Worm (Caenorhabditis elegans): ENCODE results near the gene C52B9.19.

C52B9.19 gene

ce11 chrX:4297452-4297851 lies 15.1 kb downstream of the C52B9.19 start, which contains the start of gene paf-2:
paf-2 (minus strand) TSS chrX:4297741.
- TF ChIP-seq pha-4 (tag; optimal IDR thresholded peaks at IDR 0.05) (no peak), nhr-237 (tag; optimal IDR thresholded peaks at IDR 0.05) (no peak), lin-32 (GFP tag; optimal IDR thresholded peaks at IDR 0.05) (no peak), zip-8 (tag; optimal IDR thresholded peaks at IDR 0.05) (no peak)

- TF ChIP-seq nhr-2 (tag; optimal IDR thresholded peaks at IDR 0.05) (no peak), elt-3 (tag; optimal IDR thresholded peaks at IDR 0.05) (no peak)
Observed at ce11 chrX:4303200-4303599, 20.8 kb downstream of the C52B9.19 start.

ce11 chrX:4306861-4307260 lies 24.5 kb downstream of the C52B9.19 start, which contains the start of gene pqn-15:
pqn-15 (minus strand) TSS chrX:4306961.
- no peak for TF ChIP-seq lin-13 (tag; optimal IDR thresholded peaks at IDR 0.05)

ce11 chrX:4307559-4308005 lies 25.2 kb downstream of the C52B9.19 start:
- TF ChIP-seq lin-32 (GFP tag; optimal IDR thresholded peaks at IDR 0.05): no peak
- TF ChIP-seq unc-120 (tag; optimal IDR thresholded peaks at IDR 0.05; ENCODE audit: poor library complexity, severe bottlenecking): peak; percentile 14
- TF ChIP-seq mep-1 (tag; optimal IDR thresholded peaks at IDR 0.05): no peak
- TF ChIP-seq ceh-43 (GFP tag; optimal IDR thresholded peaks at IDR 0.05): peak; percentile 69
- TF ChIP-seq drap-1 (GFP tag; optimal IDR thresholded peaks at IDR 0.05): no peak
- no peak for TF ChIP-seq ceh-83 (GFP tag; optimal IDR thresholded peaks at IDR 0.05)
- peak; percentile 78 for TF ChIP-seq mls-2 (tag; optimal IDR thresholded peaks at IDR 0.05)
- peak; percentile 10 for TF ChIP-seq cnd-1 (tag; optimal IDR thresholded peaks at IDR 0.05)
- TF ChIP-seq ces-1 (GFP tag; optimal IDR thresholded peaks at IDR 0.05): peak; percentile 51
- TF ChIP-seq lin-13 (tag; optimal IDR thresholded peaks at IDR 0.05): peak; percentile 28
- TF ChIP-seq sem-2 (GFP tag; optimal IDR thresholded peaks at IDR 0.05): no peak
- TF ChIP-seq sptf-1 (tag; optimal IDR thresholded peaks at IDR 0.05): peak; percentile 19

- TF ChIP-seq mls-2 (tag; optimal IDR thresholded peaks at IDR 0.05) (no peak), ceh-83 (GFP tag; optimal IDR thresholded peaks at IDR 0.05) (no peak), ces-1 (GFP tag; optimal IDR thresholded peaks at IDR 0.05) (no peak), M03D4.4 (tag; optimal IDR thresholded peaks at IDR 0.05) (no peak), ham-2 (GFP tag; optimal IDR thresholded peaks at IDR 0.05) (no peak), lsy-2 (tag; optimal IDR thresholded peaks at IDR 0.05) (no peak), nhr-2 (tag; optimal IDR thresholded peaks at IDR 0.05) (no peak), tbx-8 (GFP tag; optimal IDR thresholded peaks at IDR 0.05) (no peak), zip-8 (tag; optimal IDR thresholded peaks at IDR 0.05) (no peak), nhr-76 (tag; optimal IDR thresholded peaks at IDR 0.05) (no peak), ztf-11 (tag; optimal IDR thresholded peaks at IDR 0.05) (no peak), elt-3 (tag; optimal IDR thresholded peaks at IDR 0.05) (no peak), lin-13 (tag; optimal IDR thresholded peaks at IDR 0.05) (no peak), hlh-1 (tag; optimal IDR thresholded peaks at IDR 0.05) (no peak), unc-39 (tag; optimal IDR thresholded peaks at IDR 0.05) (no peak), sptf-1 (tag; optimal IDR thresholded peaks at IDR 0.05) (no peak), lin-32 (GFP tag; optimal IDR thresholded peaks at IDR 0.05) (no peak), ceh-43 (GFP tag; optimal IDR thresholded peaks at IDR 0.05) (no peak), cnd-1 (tag; optimal IDR thresholded peaks at IDR 0.05) (no peak)
Observed at ce11 chrX:4311668-4312067, 29.3 kb downstream of the C52B9.19 start, which contains the start of gene C52B9.8. C52B9.8 (minus strand) TSS chrX:4311768.

- TF ChIP-seq ces-1 (GFP tag; optimal IDR thresholded peaks at IDR 0.05) (peak; percentile 82), lin-32 (GFP tag; optimal IDR thresholded peaks at IDR 0.05) (no peak)
Observed at ce11 chrX:4314939-4315338, 32.6 kb downstream of the C52B9.19 start.

ce11 chrX:4317095-4317494 lies 34.7 kb downstream of the C52B9.19 start:
- TF ChIP-seq ces-1 (GFP tag; optimal IDR thresholded peaks at IDR 0.05): peak; percentile 37
- TF ChIP-seq unc-62 (GFP tag; optimal IDR thresholded peaks at IDR 0.05): no peak

ce11 chrX:4320563-4320962 lies 38.2 kb downstream of the C52B9.19 start, which contains the start of gene dop-6:
dop-6 (plus strand) TSS chrX:4320863.
- TF ChIP-seq ceh-39 (tag; optimal IDR thresholded peaks at IDR 0.05): no peak
- no peak for TF ChIP-seq blmp-1 (tag; optimal IDR thresholded peaks at IDR 0.05)
- TF ChIP-seq bed-3 (GFP tag; optimal IDR thresholded peaks at IDR 0.05): no peak
- TF ChIP-seq nhr-28 (tag; optimal IDR thresholded peaks at IDR 0.05): no peak
- TF ChIP-seq zip-8 (tag; optimal IDR thresholded peaks at IDR 0.05): no peak
- no peak for TF ChIP-seq nhr-76 (tag; optimal IDR thresholded peaks at IDR 0.05)
- no peak for TF ChIP-seq flh-1 (GFP tag; optimal IDR thresholded peaks at IDR 0.05)
- no peak for TF ChIP-seq cnd-1 (tag; optimal IDR thresholded peaks at IDR 0.05)
- TF ChIP-seq nhr-237 (tag; optimal IDR thresholded peaks at IDR 0.05): no peak
- TF ChIP-seq mab-5 (tag; optimal IDR thresholded peaks at IDR 0.05): no peak
- TF ChIP-seq nhr-12 (tag; optimal IDR thresholded peaks at IDR 0.05): no peak
- TF ChIP-seq tbx-8 (GFP tag; optimal IDR thresholded peaks at IDR 0.05): no peak
- no peak for TF ChIP-seq snpc-4 (tag; optimal IDR thresholded peaks at IDR 0.05)
- no peak for TF ChIP-seq ceh-43 (GFP tag; optimal IDR thresholded peaks at IDR 0.05)

All from whole organism, mixed stage, embryonic.